Fruit fly (Drosophila melanogaster): ENCODE data around the gene CG34253.

CG34253 gene

dm6 chr3L:18083402-18083801 lies 3.7 kb downstream of the CG34253 start:
- TF ChIP-seq kay (GFP tag; ENCODE audit: borderline replicate concordance) (no peak), CG7101 (tag; optimal IDR thresholded peaks at IDR 0.05) (no peak), Mnt (GFP tag; optimal IDR thresholded peaks at IDR 0.05) (no peak), toe (GFP tag; optimal IDR thresholded peaks at IDR 0.05) (no peak), CG33017 (tag; optimal IDR thresholded peaks at IDR 0.05) (no peak), cnc (optimal IDR thresholded peaks at IDR 0.05) (no peak), Crg-1 (GFP tag; optimal IDR thresholded peaks at IDR 0.05) (no peak), CG12768 (GFP tag; optimal IDR thresholded peaks at IDR 0.05) (no peak), tj (GFP tag; optimal IDR thresholded peaks at IDR 0.05) (no peak), ovo (GFP tag; optimal IDR thresholded peaks at IDR 0.05) (no peak), CG1620 (GFP tag; optimal IDR thresholded peaks at IDR 0.05) (no peak), Clk (GFP tag; optimal IDR thresholded peaks at IDR 0.05) (no peak), CG14711 (tag; optimal IDR thresholded peaks at IDR 0.05) (no peak), pad (GFP tag; optimal IDR thresholded peaks at IDR 0.05) (no peak), bab1 (GFP tag; optimal IDR thresholded peaks at IDR 0.05) (no peak)

DNA sequence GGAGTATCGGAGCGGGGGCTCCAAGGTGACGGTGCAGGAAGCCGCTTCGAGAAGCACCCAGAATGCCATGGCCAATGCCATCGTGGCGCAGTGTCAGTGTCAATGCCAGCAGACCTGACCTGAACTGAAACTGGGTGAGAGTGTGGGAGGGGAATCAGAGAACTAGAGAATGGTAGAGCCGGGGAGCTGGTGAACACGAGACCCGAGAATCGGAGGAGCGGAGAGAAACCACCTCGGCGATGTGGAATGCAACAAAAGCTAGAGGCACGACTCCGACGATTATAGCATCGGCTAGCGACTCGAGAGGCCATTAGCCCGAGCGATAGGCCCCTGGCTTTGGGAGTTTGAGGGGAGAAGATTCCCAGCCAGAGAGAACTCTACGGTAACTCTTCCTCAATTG lies 5.2 kb downstream of the CG34253 start:
- no peak for TF ChIP-seq kay (GFP tag; ENCODE audit: borderline replicate concordance)
- no peak for TF ChIP-seq CG5204 (GFP tag; optimal IDR thresholded peaks at IDR 0.05)
- TF ChIP-seq tj (GFP tag; optimal IDR thresholded peaks at IDR 0.05): no peak
- no peak for TF ChIP-seq ovo (GFP tag; optimal IDR thresholded peaks at IDR 0.05)
- TF ChIP-seq Mnt (GFP tag; optimal IDR thresholded peaks at IDR 0.05): no peak
- TF ChIP-seq CG7101 (tag; optimal IDR thresholded peaks at IDR 0.05): no peak
- TF ChIP-seq cnc (optimal IDR thresholded peaks at IDR 0.05): no peak
- no peak for TF ChIP-seq CG12768 (GFP tag; optimal IDR thresholded peaks at IDR 0.05)
- TF ChIP-seq CG14711 (tag; optimal IDR thresholded peaks at IDR 0.05): no peak
- TF ChIP-seq CG7045 (GFP tag; optimal IDR thresholded peaks at IDR 0.05): no peak
- no peak for TF ChIP-seq CG1620 (GFP tag; optimal IDR thresholded peaks at IDR 0.05)
- TF ChIP-seq Clk (GFP tag; optimal IDR thresholded peaks at IDR 0.05): no peak
- TF ChIP-seq toe (GFP tag; optimal IDR thresholded peaks at IDR 0.05): no peak
- no peak for TF ChIP-seq Crg-1 (GFP tag; optimal IDR thresholded peaks at IDR 0.05)
- TF ChIP-seq pad (GFP tag; optimal IDR thresholded peaks at IDR 0.05): no peak
- TF ChIP-seq cic (GFP tag; optimal IDR thresholded peaks at IDR 0.05): no peak
- TF ChIP-seq Hr96 (GFP tag; optimal IDR thresholded peaks at IDR 0.05): no peak

dm6 chr3L:18081494-18081893 lies 5.6 kb downstream of the CG34253 start:
- no peak for TF ChIP-seq Mnt (GFP tag; optimal IDR thresholded peaks at IDR 0.05)

dm6 chr3L:18079610-18080497 lies 7.3 kb downstream of the CG34253 start:
- TF ChIP-seq kay (GFP tag; ENCODE audit: borderline replicate concordance): peak; percentile 27
- TF ChIP-seq Clk (GFP tag; optimal IDR thresholded peaks at IDR 0.05): no peak
- no peak for TF ChIP-seq Crg-1 (GFP tag; optimal IDR thresholded peaks at IDR 0.05)

dm6 chr3L:18079123-18079522 lies 8.0 kb downstream of the CG34253 start:
- TF ChIP-seq ovo (GFP tag; optimal IDR thresholded peaks at IDR 0.05): no peak
- TF ChIP-seq tj (GFP tag; optimal IDR thresholded peaks at IDR 0.05): no peak
- no peak for TF ChIP-seq CG12768 (GFP tag; optimal IDR thresholded peaks at IDR 0.05)
- TF ChIP-seq CG1620 (GFP tag; optimal IDR thresholded peaks at IDR 0.05): no peak
- no peak for TF ChIP-seq cnc (optimal IDR thresholded peaks at IDR 0.05)
- no peak for TF ChIP-seq CG33017 (tag; optimal IDR thresholded peaks at IDR 0.05)
- no peak for TF ChIP-seq kay (GFP tag; ENCODE audit: borderline replicate concordance)
- TF ChIP-seq CG7045 (GFP tag; optimal IDR thresholded peaks at IDR 0.05): no peak
- no peak for TF ChIP-seq CG7101 (tag; optimal IDR thresholded peaks at IDR 0.05)
- no peak for TF ChIP-seq Crg-1 (GFP tag; optimal IDR thresholded peaks at IDR 0.05)
- TF ChIP-seq cic (GFP tag; optimal IDR thresholded peaks at IDR 0.05): no peak
- TF ChIP-seq Mnt (GFP tag; optimal IDR thresholded peaks at IDR 0.05): no peak
- no peak for TF ChIP-seq bab1 (GFP tag; optimal IDR thresholded peaks at IDR 0.05)

DNA sequence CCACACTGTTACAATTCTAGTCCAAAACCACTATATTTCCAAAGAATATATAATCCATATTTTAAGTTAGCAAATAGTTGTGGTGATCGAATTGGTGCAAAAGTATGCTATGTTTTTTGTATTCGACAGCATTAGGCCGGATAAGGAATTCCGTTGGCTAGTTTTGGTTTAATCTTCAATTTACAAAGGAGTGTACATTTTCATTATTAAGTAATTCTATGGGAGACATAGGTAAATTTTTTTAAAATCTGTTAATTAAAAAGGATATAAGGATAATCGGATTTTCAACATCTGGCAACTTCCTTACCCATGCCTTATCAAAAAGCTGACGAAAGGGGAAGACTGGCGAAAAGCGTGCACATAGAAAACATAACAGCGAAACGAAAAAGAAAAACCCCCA lies 8.5 kb downstream of the CG34253 start:
- no peak for TF ChIP-seq CG5204 (GFP tag; optimal IDR thresholded peaks at IDR 0.05)
- TF ChIP-seq Crg-1 (GFP tag; optimal IDR thresholded peaks at IDR 0.05): no peak
- TF ChIP-seq kay (GFP tag; ENCODE audit: borderline replicate concordance): no peak

dm6 chr3L:18077649-18078417 lies 9.3 kb downstream of the CG34253 start:
- peak; percentile 36 for TF ChIP-seq CG7101 (tag; optimal IDR thresholded peaks at IDR 0.05)
- no peak for TF ChIP-seq cnc (optimal IDR thresholded peaks at IDR 0.05)
- peak; percentile 7 for TF ChIP-seq CG11617 (GFP tag; optimal IDR thresholded peaks at IDR 0.05)
- TF ChIP-seq CG12768 (GFP tag; optimal IDR thresholded peaks at IDR 0.05): no peak
- TF ChIP-seq CG5204 (GFP tag; optimal IDR thresholded peaks at IDR 0.05): no peak
- TF ChIP-seq Clk (GFP tag; optimal IDR thresholded peaks at IDR 0.05): no peak
- peak; percentile 38 for TF ChIP-seq CG14711 (tag; optimal IDR thresholded peaks at IDR 0.05)
- TF ChIP-seq CG33017 (tag; optimal IDR thresholded peaks at IDR 0.05): peak; percentile 5
- no peak for TF ChIP-seq toe (GFP tag; optimal IDR thresholded peaks at IDR 0.05)
- TF ChIP-seq tj (GFP tag; optimal IDR thresholded peaks at IDR 0.05): peak; percentile 13
- no peak for TF ChIP-seq CG1620 (GFP tag; optimal IDR thresholded peaks at IDR 0.05)
- TF ChIP-seq Hr96 (GFP tag; optimal IDR thresholded peaks at IDR 0.05): no peak
- TF ChIP-seq Crg-1 (GFP tag; optimal IDR thresholded peaks at IDR 0.05): no peak
- no peak for TF ChIP-seq cic (GFP tag; optimal IDR thresholded peaks at IDR 0.05)
- peak; percentile 66 for TF ChIP-seq bab1 (GFP tag; optimal IDR thresholded peaks at IDR 0.05)
- TF ChIP-seq pad (GFP tag; optimal IDR thresholded peaks at IDR 0.05): peak; percentile 34

Data from whole organism, adult.